Comparison of ENCODE assay signal across 2 worm cellular contexts in genomic region chrIV:17087384-17088099, ce11.
TF ChIP-seq lines count a peak whose summit lies in the region.

TSS of gene snx-13 (minus strand) at chrIV:17087438.
TSS of gene snr-1 (plus strand) at chrIV:17088049.

TF ChIP-seq in whole organism, L4 larva, 104 proteins besides CTCF, POLR2A, EP300 and RAD21 (continued from another document):
- TF ChIP-seq F37D6.2 (tag; optimal IDR thresholded peaks at IDR 0.05; lab: Kevin White, UChicago) = peak; percentile 69
- TF ChIP-seq F26F4.8 (GFP tag; conservative IDR thresholded peaks at IDR 0.05; lab: Robert Waterston, UW) = no peak
- no peak for TF ChIP-seq zfp-3 (GFP tag; conservative IDR thresholded peaks at IDR 0.05; lab: Robert Waterston, UW)
- TF ChIP-seq snpc-1.2 (GFP tag; IDR thresholded peaks at IDR 0.05; lab: Robert Waterston, UW) = peak; percentile 81
- TF ChIP-seq jun-1 (tag; optimal IDR thresholded peaks at IDR 0.05; lab: Kevin White, UChicago) = no peak
- no peak for TF ChIP-seq daf-8 (GFP tag; IDR thresholded peaks at IDR 0.05; lab: Robert Waterston, UW)
- TF ChIP-seq nhr-41 (GFP tag; IDR thresholded peaks at IDR 0.05; lab: Robert Waterston, UW) = no peak
- TF ChIP-seq snpc-4 (tag; optimal IDR thresholded peaks at IDR 0.05; lab: Kevin White, UChicago) = no peak
- no peak for TF ChIP-seq unc-62 (GFP tag; optimal IDR thresholded peaks at IDR 0.05 in 1 of 2; lab: Kevin White, UChicago)
- TF ChIP-seq unc-62 (tag; optimal IDR thresholded peaks at IDR 0.05; lab: Kevin White, UChicago) = no peak
- TF ChIP-seq hif-1 (tag; optimal IDR thresholded peaks at IDR 0.05; lab: Kevin White, UChicago) = peak in 1 of 2 experiments; percentile 95
- peak in 1 of 2 experiments; percentile 65 for TF ChIP-seq mdl-1 (tag; optimal IDR thresholded peaks at IDR 0.05; lab: Kevin White, UChicago)
- peak; percentile 90 for TF ChIP-seq unc-130 (GFP tag; optimal IDR thresholded peaks at IDR 0.05; lab: Kevin White, UChicago)
- TF ChIP-seq ztf-7 (tag; optimal IDR thresholded peaks at IDR 0.05; lab: Kevin White, UChicago) = no peak
- peak; percentile 82 for TF ChIP-seq mep-1 (tag; optimal IDR thresholded peaks at IDR 0.05; lab: Kevin White, UChicago)
- peak; percentile 64 for TF ChIP-seq hlh-30 (tag; optimal IDR thresholded peaks at IDR 0.05; lab: Kevin White, UChicago; ENCODE audit: insufficient read depth)
- no peak; the same call in 1 of the 2 replicates for TF ChIP-seq ctbp-1 (GFP tag; IDR thresholded peaks at IDR 0.05; lab: Robert Waterston, UW)
- peak; percentile 70 for TF ChIP-seq rbr-2 (tag; optimal IDR thresholded peaks at IDR 0.05; lab: Kevin White, UChicago)
- TF ChIP-seq set-16 (GFP tag; IDR thresholded peaks at IDR 0.05; lab: Robert Waterston, UW) = 0 out of 2 replicates have a peak, but pooled peaks have one; percentile 13
- no peak for TF ChIP-seq pqm-1 (tag; optimal IDR thresholded peaks at IDR 0.05; lab: Kevin White, UChicago)
- TF ChIP-seq dpl-1 (GFP tag; optimal IDR thresholded peaks at IDR 0.05; lab: Kevin White, UChicago) = peak; percentile 69
- peak; percentile 75 for TF ChIP-seq hmg-1.1 (GFP tag; IDR thresholded peaks at IDR 0.05; lab: Robert Waterston, UW)
- TF ChIP-seq Y48G9A.11 (GFP tag; IDR thresholded peaks at IDR 0.05; lab: Robert Waterston, UW) = peak; percentile 64
- TF ChIP-seq skn-1 (tag; optimal IDR thresholded peaks at IDR 0.05; lab: Kevin White, UChicago) = no peak
- TF ChIP-seq mes-2 (tag; optimal IDR thresholded peaks at IDR 0.05; lab: Kevin White, UChicago; ENCODE audit: poor library complexity, severe bottlenecking) = peak; percentile 96
- peak; percentile 3 for TF ChIP-seq F49E8.2 (tag; optimal IDR thresholded peaks at IDR 0.05; lab: Kevin White, UChicago; ENCODE audit: borderline replicate concordance)
- TF ChIP-seq lin-39 (tag; optimal IDR thresholded peaks at IDR 0.05; lab: Kevin White, UChicago) = no peak
- no peak for TF ChIP-seq nhr-6 (tag; optimal IDR thresholded peaks at IDR 0.05; lab: Kevin White, UChicago)
- no peak for TF ChIP-seq F10B5.3 (tag; optimal IDR thresholded peaks at IDR 0.05; lab: Kevin White, UChicago)
- TF ChIP-seq lin-29 (GFP tag; IDR thresholded peaks at IDR 0.05; lab: Robert Waterston, UW) = no peak
- no peak for TF ChIP-seq nhr-237 (tag; optimal IDR thresholded peaks at IDR 0.05; lab: Kevin White, UChicago)
- TF ChIP-seq egl-27 (tag; optimal IDR thresholded peaks at IDR 0.05; lab: Kevin White, UChicago) = no peak
- TF ChIP-seq mxl-3 (GFP tag; optimal IDR thresholded peaks at IDR 0.05; lab: Kevin White, UChicago) = no peak
- TF ChIP-seq tag-97 (GFP tag; IDR thresholded peaks at IDR 0.05; lab: Robert Waterston, UW) = no peak
- TF ChIP-seq arid-1 (GFP tag; conservative IDR thresholded peaks at IDR 0.05; lab: Robert Waterston, UW) = peak; percentile 61; the same call in 1 of the 2 replicates
- TF ChIP-seq tra-1 (GFP tag; IDR thresholded peaks at IDR 0.05; lab: Robert Waterston, UW) = no peak
- peak; percentile 17 for TF ChIP-seq nhr-11 (tag; optimal IDR thresholded peaks at IDR 0.05; lab: Kevin White, UChicago)
- no peak for TF ChIP-seq R02D3.7 (tag; optimal IDR thresholded peaks at IDR 0.05; lab: Kevin White, UChicago)
- TF ChIP-seq lin-15B (tag; optimal IDR thresholded peaks at IDR 0.05; lab: Kevin White, UChicago) = no peak
- TF ChIP-seq aly-2 (tag; optimal IDR thresholded peaks at IDR 0.05; lab: Kevin White, UChicago) = no peak
- no peak for TF ChIP-seq ama-1 (optimal IDR thresholded peaks at IDR 0.05; lab: Kevin White, UChicago)
- TF ChIP-seq gei-8 (GFP tag; optimal IDR thresholded peaks at IDR 0.05; lab: Kevin White, UChicago) = no peak

TF ChIP-seq in whole organism, late embryonic, 69 proteins besides CTCF, POLR2A, EP300 and RAD21 (continued from another document):
- TF ChIP-seq pqm-1 (tag; optimal IDR thresholded peaks at IDR 0.05; lab: Kevin White, UChicago) = peak; percentile 89
- TF ChIP-seq K02D7.2 (tag; optimal IDR thresholded peaks at IDR 0.05; lab: Kevin White, UChicago) = peak; percentile 90
- TF ChIP-seq fkh-6 (tag; optimal IDR thresholded peaks at IDR 0.05; lab: Kevin White, UChicago) = peak; percentile 42
- peak; percentile 99 for TF ChIP-seq ceh-31 (tag; optimal IDR thresholded peaks at IDR 0.05; lab: Kevin White, UChicago)
- peak; percentile 85 for TF ChIP-seq ceh-24 (tag; optimal IDR thresholded peaks at IDR 0.05; lab: Kevin White, UChicago)
